Worm (Caenorhabditis elegans): Measurements from ENCODE around the gene T24E12.13.

ce11 chrII:3788356-3788962, 1.2 kb downstream of the T24E12.13 start:
- TF ChIP-seq dao-5 (tag; optimal IDR thresholded peaks at IDR 0.05) (no peak), him-1 (tag; optimal IDR thresholded peaks at IDR 0.05) (no peak), W03F9.2 (tag; optimal IDR thresholded peaks at IDR 0.05) (no peak)
